Fruit fly (Drosophila melanogaster): ENCODE results near the gene CG5823.
A peak's percentile ranks its signal among the peaks of the same experiment; 100 is the strongest.

Gene CG5823

DNA sequence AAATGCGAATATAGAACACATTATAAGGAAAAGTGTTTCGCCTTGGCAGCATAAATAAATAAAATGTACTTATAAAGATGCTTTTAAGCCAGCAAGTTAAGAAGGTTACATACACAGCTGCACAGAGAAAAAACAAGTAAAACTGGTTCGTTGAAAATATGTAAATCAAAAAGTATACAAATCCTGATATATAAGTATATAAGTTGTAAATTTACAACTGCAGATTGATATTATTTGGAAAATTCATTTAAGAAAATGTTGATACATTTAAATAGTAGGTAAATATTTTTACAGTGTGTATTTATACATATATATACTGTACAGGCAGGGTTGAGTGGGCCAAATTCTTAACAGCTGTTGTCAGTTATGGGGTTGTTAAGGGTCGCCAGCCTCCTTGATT lies 30.4 kb upstream of the CG5823 start:
- no peak for TF ChIP-seq lz (GFP tag; optimal IDR thresholded peaks at IDR 0.05)
- no peak for TF ChIP-seq CG1621 (tag; optimal IDR thresholded peaks at IDR 0.05)
- no peak for TF ChIP-seq pdm3 (GFP tag; optimal IDR thresholded peaks at IDR 0.05)
- TF ChIP-seq svp (GFP tag) = peak; percentile 32
- peak; percentile 44 for TF ChIP-seq Eip78C (GFP tag)
- no peak for TF ChIP-seq CG6854 (GFP tag; optimal IDR thresholded peaks at IDR 0.05)

DNA sequence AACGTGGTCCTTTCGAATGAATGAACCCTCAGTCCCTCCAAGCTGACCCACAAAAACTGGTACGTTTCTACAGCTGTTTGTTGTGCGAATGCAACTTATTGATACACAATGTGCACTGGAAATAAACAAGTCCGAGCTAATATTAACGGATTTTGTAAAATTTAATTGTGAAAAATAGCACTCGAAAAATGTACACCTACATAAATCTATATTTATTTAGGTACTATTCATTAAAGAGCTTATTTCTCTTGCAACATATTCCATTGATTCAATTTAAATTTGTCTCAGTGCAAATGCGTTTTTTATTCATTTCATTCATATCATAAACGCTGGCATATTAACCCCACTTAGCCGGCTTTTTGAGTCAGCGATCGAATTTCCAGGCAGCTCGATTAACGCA lies 26.8 kb upstream of the CG5823 start:
- TF ChIP-seq CG10631 (GFP tag; optimal IDR thresholded peaks at IDR 0.05) = no peak
- no peak for TF ChIP-seq CG34406 (GFP tag; optimal IDR thresholded peaks at IDR 0.05)
- no peak for TF ChIP-seq CG7368 (GFP tag; optimal IDR thresholded peaks at IDR 0.05)
- TF ChIP-seq CG6792 (GFP tag; optimal IDR thresholded peaks at IDR 0.05) = no peak
- peak; percentile 52 for TF ChIP-seq svp (GFP tag)
- TF ChIP-seq fd85E (GFP tag; optimal IDR thresholded peaks at IDR 0.05) = no peak
- no peak for TF ChIP-seq fkh (GFP tag; optimal IDR thresholded peaks at IDR 0.05)
- TF ChIP-seq CG8632 (GFP tag; optimal IDR thresholded peaks at IDR 0.05) = peak; percentile 11
- no peak for TF ChIP-seq Smox (GFP tag; optimal IDR thresholded peaks at IDR 0.05)
- no peak for TF ChIP-seq CG11762 (GFP tag; optimal IDR thresholded peaks at IDR 0.05; ENCODE audit: insufficient read depth)
- TF ChIP-seq dsx (GFP tag; optimal IDR thresholded peaks at IDR 0.05; ENCODE audit: poor library complexity, severe bottlenecking) = no peak
- no peak for TF ChIP-seq spab (GFP tag; optimal IDR thresholded peaks at IDR 0.05)
- TF ChIP-seq CG16779 (tag; optimal IDR thresholded peaks at IDR 0.05) = no peak
- peak; percentile 11 for TF ChIP-seq acj6 (GFP tag; optimal IDR thresholded peaks at IDR 0.05)
- TF ChIP-seq pdm3 (GFP tag; optimal IDR thresholded peaks at IDR 0.05) = no peak
- no peak for TF ChIP-seq CG6276 (GFP tag; optimal IDR thresholded peaks at IDR 0.05)
- TF ChIP-seq dac (GFP tag; optimal IDR thresholded peaks at IDR 0.05) = no peak
- TF ChIP-seq Eip78C (GFP tag) = peak; percentile 53
- TF ChIP-seq Met (GFP tag; optimal IDR thresholded peaks at IDR 0.05) = peak; percentile 36
- no peak for TF ChIP-seq CG4318 (GFP tag; optimal IDR thresholded peaks at IDR 0.05)
- TF ChIP-seq CG8119 (GFP tag; IDR thresholded peaks at IDR 0.05) = no peak
- no peak for TF ChIP-seq CG15336 (GFP tag; IDR thresholded peaks at IDR 0.05)
- TF ChIP-seq Hr39 (GFP tag; optimal IDR thresholded peaks at IDR 0.05) = peak; percentile 1
- TF ChIP-seq Blimp-1 (GFP tag; optimal IDR thresholded peaks at IDR 0.05) = no peak
- TF ChIP-seq CG3919 (GFP tag; optimal IDR thresholded peaks at IDR 0.05) = peak; percentile 20
- no peak for TF ChIP-seq CG9139 (GFP tag; optimal IDR thresholded peaks at IDR 0.05)
- TF ChIP-seq CG6808 (GFP tag; optimal IDR thresholded peaks at IDR 0.05) = no peak
- TF ChIP-seq CG1621 (tag; optimal IDR thresholded peaks at IDR 0.05) = no peak
- peak; percentile 33 for TF ChIP-seq topi (GFP tag; optimal IDR thresholded peaks at IDR 0.05)
- TF ChIP-seq CG6854 (GFP tag; optimal IDR thresholded peaks at IDR 0.05) = no peak
- no peak for TF ChIP-seq CG32006 (GFP tag; optimal IDR thresholded peaks at IDR 0.05)
- TF ChIP-seq OdsH (GFP tag; optimal IDR thresholded peaks at IDR 0.05) = peak; percentile 5
- no peak for TF ChIP-seq cyc (GFP tag; optimal IDR thresholded peaks at IDR 0.05)
- no peak for TF ChIP-seq Lpt (GFP tag; optimal IDR thresholded peaks at IDR 0.05)
- TF ChIP-seq achi (GFP tag; optimal IDR thresholded peaks at IDR 0.05) = no peak
- no peak for TF ChIP-seq net (GFP tag; optimal IDR thresholded peaks at IDR 0.05)
- TF ChIP-seq eg (GFP tag; IDR thresholded peaks at IDR 0.05) = no peak

DNA sequence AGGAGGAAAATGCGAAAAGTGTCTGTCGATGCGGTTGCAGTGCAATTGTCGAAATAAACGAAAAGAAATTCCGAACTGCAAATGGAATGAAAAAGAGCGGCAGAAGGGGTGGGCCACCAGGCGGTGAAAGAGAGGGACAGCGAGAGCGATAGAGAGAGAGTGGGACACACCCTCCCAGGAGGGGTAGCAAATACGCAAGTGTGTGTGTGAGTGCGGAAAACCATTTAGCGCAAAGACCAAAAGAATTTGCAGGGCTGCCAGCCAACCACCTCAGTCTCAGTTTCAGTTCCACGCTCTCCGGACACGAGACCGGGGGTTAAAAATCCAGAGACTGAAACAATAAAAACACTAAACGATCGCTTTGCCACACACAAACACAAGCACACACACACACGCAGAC lies 24.2 kb upstream of the CG5823 start, which contains the start of gene Hmx:
Gene Hmx (plus strand): TSS at position 301 of the 400 bp plus-strand sequence.
- TF ChIP-seq CG11294 (GFP tag; IDR thresholded peaks at IDR 0.05) (no peak), Sox15 (GFP tag; optimal IDR thresholded peaks at IDR 0.05) (no peak), Eip78C (GFP tag) (no peak), salr (GFP tag; optimal IDR thresholded peaks at IDR 0.05) (no peak), fd85E (GFP tag; optimal IDR thresholded peaks at IDR 0.05) (no peak), ss (GFP tag; optimal IDR thresholded peaks at IDR 0.05) (no peak), CG1621 (tag; optimal IDR thresholded peaks at IDR 0.05) (no peak), Eip93F (GFP tag; optimal IDR thresholded peaks at IDR 0.05) (no peak), Sox14 (GFP tag; optimal IDR thresholded peaks at IDR 0.05) (no peak), lz (GFP tag; optimal IDR thresholded peaks at IDR 0.05) (no peak), dsx (GFP tag; optimal IDR thresholded peaks at IDR 0.05; ENCODE audit: poor library complexity, severe bottlenecking) (no peak), Sox102F (GFP tag; optimal IDR thresholded peaks at IDR 0.05) (no peak), CG16779 (tag; optimal IDR thresholded peaks at IDR 0.05) (no peak), Blimp-1 (GFP tag; optimal IDR thresholded peaks at IDR 0.05) (no peak)
